Fruit fly (Drosophila melanogaster): ENCODE measurements around the gene LanA.

- no peak for TF ChIP-seq CG8478 (optimal IDR thresholded peaks at IDR 0.05)
- TF ChIP-seq CTCF (optimal IDR thresholded peaks at IDR 0.05), result no peak
Measured at dm6 chr3L:6160514-6160913, 57.3 kb downstream of the LanA start, which contains the start of gene Cpr65Az.
